Fruit fly (Drosophila melanogaster): ENCODE data around the gene FoxP.

DNA sequence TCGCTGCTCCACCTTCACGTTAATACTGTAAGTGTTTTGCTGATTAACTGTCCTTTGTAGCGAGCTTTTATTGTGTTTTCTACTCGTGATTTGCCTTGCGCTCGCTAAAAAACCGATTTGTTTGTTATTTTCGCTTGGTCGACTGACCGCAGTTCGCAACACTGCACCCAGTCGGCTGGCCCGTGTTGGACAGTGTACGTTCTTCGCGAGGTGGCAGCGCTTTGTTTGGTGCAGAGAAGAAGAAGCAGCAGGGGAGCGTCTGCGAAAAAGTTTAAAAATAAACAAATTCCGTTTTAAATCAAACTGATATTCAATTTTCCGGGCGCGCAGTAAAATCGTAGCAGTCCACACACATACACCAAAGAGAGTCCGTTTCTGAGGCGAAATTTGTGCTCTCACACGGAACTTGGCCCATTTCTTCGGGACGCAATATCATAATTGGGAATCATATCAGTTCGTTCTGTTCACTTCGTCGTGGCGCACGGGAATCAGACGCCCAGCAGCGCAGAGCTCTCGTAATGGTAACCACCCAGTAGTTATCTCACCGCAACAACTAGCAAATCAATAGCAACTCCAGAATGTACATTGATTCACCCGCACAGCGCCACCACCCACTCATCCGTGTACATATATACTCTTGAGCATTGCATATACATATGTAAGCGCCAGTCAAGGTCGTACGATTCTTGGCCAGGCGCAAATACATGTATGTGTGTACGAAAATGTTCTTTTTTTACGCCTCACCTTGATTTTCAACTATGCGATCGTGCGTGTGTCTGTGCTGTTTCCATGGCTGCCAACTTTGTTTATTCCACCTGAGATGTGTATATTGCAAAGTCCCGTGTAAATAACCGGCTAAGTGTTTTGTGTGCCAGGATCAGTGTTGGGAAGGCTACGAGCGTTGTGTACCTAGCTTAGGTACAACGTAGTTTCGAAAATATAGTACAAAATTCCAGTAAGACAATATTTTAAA lies 37.2 kb upstream of the FoxP start, which contains the start of gene Naa80:
- TF ChIP-seq psq (GFP tag; optimal IDR thresholded peaks at IDR 0.05) (peak; percentile 50), dsf (GFP tag; optimal IDR thresholded peaks at IDR 0.05; ENCODE audit: borderline replicate concordance) (peak; percentile 48), Abd-B (GFP tag; optimal IDR thresholded peaks at IDR 0.05) (no peak), fru (GFP tag; optimal IDR thresholded peaks at IDR 0.05) (peak; percentile 70), jim (GFP tag; optimal IDR thresholded peaks at IDR 0.05) (peak; percentile 30)

Measured in whole organism, wandering third instar larva.